Fruit fly (Drosophila melanogaster) whole organism: ENCODE measurements around the gene CG14693.

Experiments used
- Dll ChIP-seq: fragments of >200 bp; optimal IDR thresholded peaks from 2 replicates; lab custom pipeline; 2017
- EcR ChIP-seq, 2 experiments: fragments of >200 bp; optimal IDR thresholded peaks; 2 replicates each; lab custom pipeline; 2017; ENCODE audit warnings: missing biosample characterization in 2 of 2, missing genetic modification characterization in 2 of 2, missing genetic modification reagents in 2 of 2
- pan ChIP-seq: fragments of >200 bp; optimal IDR thresholded peaks from 2 replicates; lab custom pipeline; 2017
- psq ChIP-seq: fragments of >200 bp; optimal IDR thresholded peaks from 2 replicates; lab custom pipeline; 2017

- no peak for TF ChIP-seq psq (lab: Kevin White, UChicago)
- TF ChIP-seq Dll (lab: Kevin White, UChicago): no peak
- no peak for TF ChIP-seq EcR (GFP tag; optimal IDR thresholded peaks at IDR 0.05; lab: Kevin White, UChicago)
- no peak for TF ChIP-seq pan (lab: Kevin White, UChicago)
Observed at dm6 chr3R:10788186-10788585, 26.7 kb downstream of the CG14693 start, which contains the start of the genes Art1 and Mcm5.
